Fruit fly (Drosophila melanogaster): ENCODE results near the gene Rab11.

Rab11 gene

dm6 chr3R:21141341-21141740 lies 30.1 kb downstream of the Rab11 start:
- TF ChIP-seq Jra (GFP tag; optimal IDR thresholded peaks at IDR 0.05) (no peak), ey (GFP tag; optimal IDR thresholded peaks at IDR 0.05) (no peak), GATAd (GFP tag; optimal IDR thresholded peaks at IDR 0.05) (no peak), N (GFP tag; optimal IDR thresholded peaks at IDR 0.05) (no peak), jim (GFP tag; optimal IDR thresholded peaks at IDR 0.05) (no peak), usp (GFP tag; optimal IDR thresholded peaks at IDR 0.05) (no peak), sage (GFP tag; optimal IDR thresholded peaks at IDR 0.05) (no peak), Hr83 (GFP tag; optimal IDR thresholded peaks at IDR 0.05; ENCODE audit: poor library complexity, severe bottlenecking) (no peak)

dm6 chr3R:21150090-21150489 lies 38.9 kb downstream of the Rab11 start:
- peak; percentile 39 for TF ChIP-seq h (GFP tag; optimal IDR thresholded peaks at IDR 0.05)
- peak; percentile 4 for TF ChIP-seq rgr (GFP tag; optimal IDR thresholded peaks at IDR 0.05)
- no peak for TF ChIP-seq woc (GFP tag; optimal IDR thresholded peaks at IDR 0.05)
- TF ChIP-seq CrebA (GFP tag; optimal IDR thresholded peaks at IDR 0.05; ENCODE audit: borderline replicate concordance): peak; percentile 15
- TF ChIP-seq Jra (GFP tag; optimal IDR thresholded peaks at IDR 0.05): no peak
- TF ChIP-seq CG32264 (GFP tag; optimal IDR thresholded peaks at IDR 0.05): no peak
- TF ChIP-seq sv (GFP tag; optimal IDR thresholded peaks at IDR 0.05): no peak
- peak; percentile 50 for TF ChIP-seq br (GFP tag; optimal IDR thresholded peaks at IDR 0.05)
- TF ChIP-seq brk (GFP tag; optimal IDR thresholded peaks at IDR 0.05): no peak
- no peak for TF ChIP-seq dl (GFP tag; optimal IDR thresholded peaks at IDR 0.05; ENCODE audit: insufficient read depth in 1 of 2, partially characterized antibody in 2 of 2)
- peak; percentile 17 for TF ChIP-seq Sp1 (GFP tag; optimal IDR thresholded peaks at IDR 0.05)
- TF ChIP-seq jim (GFP tag; optimal IDR thresholded peaks at IDR 0.05): no peak
- TF ChIP-seq Hr78 (GFP tag; optimal IDR thresholded peaks at IDR 0.05): no peak
- TF ChIP-seq ey (GFP tag; optimal IDR thresholded peaks at IDR 0.05): no peak
- TF ChIP-seq Hnf4 (GFP tag; optimal IDR thresholded peaks at IDR 0.05): peak; percentile 28
- no peak for TF ChIP-seq dsf (GFP tag; optimal IDR thresholded peaks at IDR 0.05; ENCODE audit: borderline replicate concordance)
- no peak for TF ChIP-seq pan (optimal IDR thresholded peaks at IDR 0.05)
- no peak for TF ChIP-seq tai (GFP tag; optimal IDR thresholded peaks at IDR 0.05)
- TF ChIP-seq fru (GFP tag; optimal IDR thresholded peaks at IDR 0.05): peak; percentile 3
- TF ChIP-seq Rel (GFP tag; optimal IDR thresholded peaks at IDR 0.05): no peak
- TF ChIP-seq Rel (tag; optimal IDR thresholded peaks at IDR 0.05): peak; percentile 42

dm6 chr3R:21151090-21151870 lies 40.1 kb downstream of the Rab11 start:
- TF ChIP-seq CrebA (GFP tag; optimal IDR thresholded peaks at IDR 0.05; ENCODE audit: borderline replicate concordance) (no peak), h (GFP tag; optimal IDR thresholded peaks at IDR 0.05) (peak; percentile 66), dl (GFP tag; optimal IDR thresholded peaks at IDR 0.05; ENCODE audit: insufficient read depth in 1 of 2, partially characterized antibody in 2 of 2) (no peak), GATAd (GFP tag; optimal IDR thresholded peaks at IDR 0.05) (no peak), Rel (GFP tag; optimal IDR thresholded peaks at IDR 0.05) (no peak), Rel (tag; optimal IDR thresholded peaks at IDR 0.05) (no peak), lola (GFP tag; optimal IDR thresholded peaks at IDR 0.05) (no peak), brk (GFP tag; optimal IDR thresholded peaks at IDR 0.05) (no peak), fru (GFP tag; optimal IDR thresholded peaks at IDR 0.05) (peak; percentile 19), OdsH (GFP tag; optimal IDR thresholded peaks at IDR 0.05) (peak; percentile 55), Vsx2 (GFP tag; optimal IDR thresholded peaks at IDR 0.05; ENCODE audit: partially characterized antibody) (no peak), ey (GFP tag; optimal IDR thresholded peaks at IDR 0.05) (peak; percentile 41), usp (GFP tag; optimal IDR thresholded peaks at IDR 0.05) (no peak), pan (optimal IDR thresholded peaks at IDR 0.05) (no peak), rgr (GFP tag; optimal IDR thresholded peaks at IDR 0.05) (peak; percentile 68), tai (GFP tag; optimal IDR thresholded peaks at IDR 0.05) (no peak), sage (GFP tag; optimal IDR thresholded peaks at IDR 0.05) (no peak), dsf (GFP tag; optimal IDR thresholded peaks at IDR 0.05; ENCODE audit: borderline replicate concordance) (no peak), Mio (GFP tag; optimal IDR thresholded peaks at IDR 0.05) (no peak), CG9705 (GFP tag; optimal IDR thresholded peaks at IDR 0.05) (no peak), woc (GFP tag; optimal IDR thresholded peaks at IDR 0.05) (no peak), Myc (optimal IDR thresholded peaks at IDR 0.05) (no peak), psq (GFP tag; optimal IDR thresholded peaks at IDR 0.05) (peak; percentile 39), CG32264 (GFP tag; optimal IDR thresholded peaks at IDR 0.05) (no peak), Sp1 (GFP tag; optimal IDR thresholded peaks at IDR 0.05) (peak; percentile 61), Hr78 (GFP tag; optimal IDR thresholded peaks at IDR 0.05) (no peak), br (GFP tag; optimal IDR thresholded peaks at IDR 0.05) (peak; percentile 44), Jra (GFP tag; optimal IDR thresholded peaks at IDR 0.05) (peak; percentile 3), Abd-B (GFP tag; optimal IDR thresholded peaks at IDR 0.05) (no peak), Hnf4 (GFP tag; optimal IDR thresholded peaks at IDR 0.05) (peak; percentile 44), N (GFP tag; optimal IDR thresholded peaks at IDR 0.05) (no peak), Dfd (GFP tag; optimal IDR thresholded peaks at IDR 0.05) (no peak), jim (GFP tag; optimal IDR thresholded peaks at IDR 0.05) (no peak), HLH106 (tag; optimal IDR thresholded peaks at IDR 0.05) (peak; percentile 53), foxo (GFP tag; optimal IDR thresholded peaks at IDR 0.05) (peak in 1 of 2 experiments; percentile 29)
